Worm (Caenorhabditis elegans) whole organism, L3 larva: ENCODE results near the gene pan-1.

ENCODE experiments used
- aly-2 ChIP-seq: fragments of 150-350 bp; optimal IDR thresholded peaks from 2 replicates; lab custom pipeline; 2014; ENCODE audit warnings: missing biosample characterization, missing genetic modification characterization
- ceh-28 ChIP-seq: fragments of 150-350 bp; optimal IDR thresholded peaks from 2 replicates; lab custom pipeline; 2014; ENCODE audit warnings: missing biosample characterization, missing genetic modification reagents, missing genetic modification characterization
- elt-2 ChIP-seq: sonication (generic microtip); optimal IDR thresholded peaks from 2 replicates; lab custom pipeline; 2016; ENCODE audit warnings: missing genetic modification reagents, mild to moderate bottlenecking, missing genetic modification characterization, missing compliant biosample characterization
- elt-3 ChIP-seq, 3 experiments: fragments of 150-350 bp in 1 of 3; sonication (generic microtip) in 2 of 3; optimal IDR thresholded peaks; 2 replicates in 2 of 3; 4 replicates in 1 of 3; lab custom pipeline; 2014 to 2017; ENCODE audit warnings: missing biosample characterization in 3 of 3, missing genetic modification characterization in 3 of 3
- fos-1 ChIP-seq: fragments of 150-350 bp; optimal IDR thresholded peaks from 2 replicates; lab custom pipeline; 2014; ENCODE audit warnings: missing biosample characterization, missing genetic modification characterization
- hmg-11 ChIP-seq: sonication (generic microtip); optimal IDR thresholded peaks from 2 replicates; lab custom pipeline; 2016; ENCODE audit warnings: missing genetic modification characterization, missing compliant biosample characterization
- lin-15B ChIP-seq: fragments of 150-350 bp; optimal IDR thresholded peaks from 2 replicates; lab custom pipeline; 2014; ENCODE audit warnings: missing biosample characterization, missing genetic modification characterization
- nhr-237 ChIP-seq: fragments of 150-350 bp; optimal IDR thresholded peaks from 2 replicates; lab custom pipeline; 2014; ENCODE audit warnings: missing biosample characterization, missing genetic modification characterization
- nhr-28 ChIP-seq: fragments of 150-350 bp; optimal IDR thresholded peaks from 2 replicates; lab custom pipeline; 2014; ENCODE audit warnings: missing biosample characterization, missing genetic modification characterization
- skn-1 ChIP-seq: fragments of 150-350 bp; optimal IDR thresholded peaks from 2 replicates; lab custom pipeline; 2014; ENCODE audit warnings: missing biosample characterization, missing genetic modification characterization
- snpc-4 ChIP-seq: fragments of 150-350 bp; optimal IDR thresholded peaks from 2 replicates; lab custom pipeline; 2014; ENCODE audit warnings: missing biosample characterization, missing genetic modification characterization
- unc-39 ChIP-seq: sonication (generic microtip); optimal IDR thresholded peaks from 4 replicates; lab custom pipeline; 2017; ENCODE audit warnings: missing biosample characterization, missing genetic modification characterization
- unc-62 ChIP-seq: fragments of 150-350 bp; sonication (generic microtip); optimal IDR thresholded peaks from 4 replicates; lab custom pipeline; 2014; ENCODE audit warnings: missing biosample characterization, missing genetic modification reagents, missing genetic modification characterization
- zag-1 ChIP-seq: fragments of 150-350 bp; optimal IDR thresholded peaks from 2 replicates; lab custom pipeline; 2014; ENCODE audit warnings: missing biosample characterization, missing genetic modification characterization

DNA sequence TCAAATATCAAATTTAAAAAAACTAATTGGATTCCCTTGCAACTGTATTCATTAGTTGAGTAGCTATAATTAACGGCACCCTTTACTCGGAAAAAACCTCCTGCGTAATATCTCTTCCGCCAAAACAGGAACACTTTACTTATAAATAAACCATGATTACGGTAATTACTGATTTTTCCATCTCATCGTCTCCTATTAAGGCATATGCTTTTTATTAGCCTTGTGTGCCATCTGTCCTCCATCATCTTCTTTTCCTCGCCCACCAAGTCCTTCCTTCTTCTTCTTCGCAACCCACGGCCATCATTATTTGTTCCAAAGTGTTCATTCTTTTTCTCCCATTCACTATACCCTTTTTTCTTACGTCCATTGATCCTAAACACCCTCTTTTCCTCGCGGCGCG lies 43.1 kb upstream of the pan-1 start:
- no peak for TF ChIP-seq snpc-4 (tag; lab: Kevin White, UChicago)
- TF ChIP-seq aly-2 (tag; lab: Kevin White, UChicago) = no peak
- TF ChIP-seq nhr-28 (tag; lab: Kevin White, UChicago) = no peak
- no peak for TF ChIP-seq unc-62 (GFP tag; lab: Kevin White, UChicago)
- TF ChIP-seq unc-39 (tag; lab: Kevin White, UChicago) = no peak
- no peak for TF ChIP-seq zag-1 (tag; lab: Kevin White, UChicago)
- no peak for TF ChIP-seq ceh-28 (tag; lab: Kevin White, UChicago)
- TF ChIP-seq elt-2 (tag; lab: Kevin White, UChicago) = no peak
- TF ChIP-seq skn-1 (tag; lab: Kevin White, UChicago) = no peak
- TF ChIP-seq nhr-237 (tag; lab: Kevin White, UChicago) = no peak
- TF ChIP-seq lin-15B (tag; lab: Kevin White, UChicago) = no peak
- TF ChIP-seq hmg-11 (tag; lab: Kevin White, UChicago) = no peak
- no peak for TF ChIP-seq elt-3 (tag; optimal IDR thresholded peaks at IDR 0.05; lab: Kevin White, UChicago)
- no peak for TF ChIP-seq fos-1 (tag; lab: Kevin White, UChicago)
